Worm (Caenorhabditis elegans): Measurements from ENCODE around the gene ZK131.11.

- TF ChIP-seq med-1 (GFP tag; optimal IDR thresholded peaks at IDR 0.05; ENCODE audit: insufficient read depth) (no peak), flt-1 (GFP tag; IDR thresholded peaks at IDR 0.05) (no peak), T22C8.4 (GFP tag; IDR thresholded peaks at IDR 0.05) (no peak), ztf-29 (GFP tag; IDR thresholded peaks at IDR 0.05) (no peak)
Observed at ce11 chrII:13756232-13756631, 35.8 kb upstream of the ZK131.11 start.

All from whole organism, midembryonic.